In genomic region chr3L:9337942-9338468, dm6 we compare ENCODE assay signal across 1 fruit fly cellular context.
TF ChIP-seq lines count a peak whose summit lies in the region.

No protein-coding gene starts in this region.

TF ChIP-seq in whole organism, embryonic, 481 proteins besides CTCF, POLR2A, EP300 and RAD21 (continued from another document):
- TF ChIP-seq z (GFP tag; IDR thresholded peaks at IDR 0.05; lab: Robert Waterston, UW) (no peak), Trl (optimal IDR thresholded peaks at IDR 0.05; lab: Kevin White, UChicago) (peak; percentile 7 to 32), Trl (GFP tag; optimal IDR thresholded peaks at IDR 0.05; lab: Kevin White, UChicago) (no peak), NK7.1 (GFP tag; optimal IDR thresholded peaks at IDR 0.05; lab: Kevin White, UChicago) (no peak), Ssrp (tag; optimal IDR thresholded peaks at IDR 0.05; lab: Kevin White, UChicago) (no peak), Rfx (GFP tag; IDR thresholded peaks at IDR 0.05; lab: Robert Waterston, UW) (no peak), al (GFP tag; IDR thresholded peaks at IDR 0.05; lab: Robert Waterston, UW) (no peak), CG6689 (GFP tag; IDR thresholded peaks at IDR 0.05; lab: Robert Waterston, UW) (no peak), CG33213 (GFP tag; optimal IDR thresholded peaks at IDR 0.05; lab: Kevin White, UChicago) (no peak), Six4 (GFP tag; optimal IDR thresholded peaks at IDR 0.05; lab: Kevin White, UChicago) (no peak), B-H1 (GFP tag; IDR thresholded peaks at IDR 0.05; lab: Robert Waterston, UW) (no peak), sima (GFP tag; optimal IDR thresholded peaks at IDR 0.05; lab: Kevin White, UChicago) (no peak), CG16813 (GFP tag; IDR thresholded peaks at IDR 0.05; lab: Robert Waterston, UW; ENCODE audit: partially characterized antibody) (no peak), psq (GFP tag; optimal IDR thresholded peaks at IDR 0.05; lab: Kevin White, UChicago) (no peak), CG17359 (tag; optimal IDR thresholded peaks at IDR 0.05; lab: Kevin White, UChicago) (no peak), MBD-R2 (GFP tag; IDR thresholded peaks at IDR 0.05; lab: Robert Waterston, UW) (no peak), cad (GFP tag; optimal IDR thresholded peaks at IDR 0.05; lab: Kevin White, UChicago) (no peak)
TF ChIP-seq in whole organism, embryonic: peak in this region for 6.
